Fruit fly (Drosophila melanogaster): ENCODE data around the gene Idgf1.
A peak's percentile ranks its signal among the peaks of the same experiment; 100 is the strongest.

Idgf1 gene

DNA sequence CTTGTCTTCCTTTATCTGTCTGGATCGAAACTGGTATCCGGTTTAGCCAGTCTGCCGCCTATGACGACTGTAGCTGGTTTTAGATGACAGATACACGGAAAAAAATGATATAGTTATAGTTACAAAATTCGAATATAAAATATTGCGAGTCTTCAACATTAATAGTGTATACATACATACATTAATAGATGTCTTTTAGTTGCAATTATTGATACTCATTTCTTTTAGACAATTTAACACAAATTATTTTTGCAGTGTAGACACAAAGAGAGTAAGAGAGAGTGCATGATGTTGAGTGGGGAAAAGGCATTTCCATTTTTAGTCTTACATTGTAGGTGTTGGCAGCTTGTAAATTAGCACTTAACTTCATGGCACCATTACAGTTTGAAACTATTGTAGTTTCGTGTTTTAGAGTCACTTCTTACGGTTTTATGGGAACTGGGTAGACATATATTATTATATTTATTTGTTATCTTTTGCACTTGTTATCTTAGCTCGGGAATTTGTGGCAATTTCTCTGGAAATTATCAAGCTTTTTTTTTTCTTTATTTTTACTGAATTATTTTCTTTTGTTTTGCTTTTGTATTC is 50.2 kb downstream of the Idgf1 start (continued):
- TF ChIP-seq CG6765 (GFP tag; optimal IDR thresholded peaks at IDR 0.05) (no peak), salm (tag; optimal IDR thresholded peaks at IDR 0.05) (peak; percentile 92), CG16863 (GFP tag; optimal IDR thresholded peaks at IDR 0.05) (peak; percentile 72), caup (GFP tag; optimal IDR thresholded peaks at IDR 0.05; ENCODE audit: severe bottlenecking) (no peak), ci (GFP tag; IDR thresholded peaks at IDR 0.05) (peak; percentile 96), CG17912 (GFP tag; optimal IDR thresholded peaks at IDR 0.05) (peak; percentile 42), fru (optimal IDR thresholded peaks at IDR 0.05) (no peak), toy (GFP tag; IDR thresholded peaks at IDR 0.05) (no peak), oc (tag; optimal IDR thresholded peaks at IDR 0.05) (peak; percentile 95), Oli (tag; optimal IDR thresholded peaks at IDR 0.05) (peak; percentile 91), emc (GFP tag; optimal IDR thresholded peaks at IDR 0.05) (no peak), unc-4 (GFP tag; IDR thresholded peaks at IDR 0.05; ENCODE audit: partially characterized antibody) (no peak), otp (GFP tag; IDR thresholded peaks at IDR 0.05) (0 out of 3 replicates have a peak, but pooled peaks have one; percentile 9), ATbp (GFP tag; optimal IDR thresholded peaks at IDR 0.05) (peak; percentile 93), CG12219 (GFP tag; optimal IDR thresholded peaks at IDR 0.05) (peak; percentile 92), CG16813 (GFP tag; IDR thresholded peaks at IDR 0.05; ENCODE audit: partially characterized antibody) (no peak), pros (GFP tag; optimal IDR thresholded peaks at IDR 0.05) (no peak), gfzf (GFP tag; optimal IDR thresholded peaks at IDR 0.05) (no peak), YL-1 (GFP tag; optimal IDR thresholded peaks at IDR 0.05) (peak; percentile 48), az2 (GFP tag; optimal IDR thresholded peaks at IDR 0.05) (peak; percentile 91), CG6791 (GFP tag; IDR thresholded peaks at IDR 0.05; ENCODE audit: partially characterized antibody) (no peak), mirr (GFP tag; optimal IDR thresholded peaks at IDR 0.05) (no peak), chn (GFP tag; optimal IDR thresholded peaks at IDR 0.05) (peak; percentile 77), HLHmδ (GFP tag; optimal IDR thresholded peaks at IDR 0.05) (no peak), Usf (GFP tag; optimal IDR thresholded peaks at IDR 0.05) (peak; percentile 39), CG3847 (GFP tag; IDR thresholded peaks at IDR 0.05) (peak; percentile 72), al (GFP tag; IDR thresholded peaks at IDR 0.05) (peak; percentile 47; the same call in 1 of the 2 replicates), CG8089 (GFP tag; optimal IDR thresholded peaks at IDR 0.05) (peak; percentile 64), hb (GFP tag; IDR thresholded peaks at IDR 0.05; ENCODE audit: partially characterized antibody) (no peak), sc (optimal IDR thresholded peaks at IDR 0.05) (no peak), sc (GFP tag; optimal IDR thresholded peaks at IDR 0.05) (peak; percentile 86), sd (tag; optimal IDR thresholded peaks at IDR 0.05) (peak; percentile 48), CG6813 (GFP tag; optimal IDR thresholded peaks at IDR 0.05) (no peak), tgo (GFP tag; IDR thresholded peaks at IDR 0.05) (peak; percentile 80), amos (GFP tag; IDR thresholded peaks at IDR 0.05; ENCODE audit: partially characterized antibody) (no peak), Lpt (GFP tag; optimal IDR thresholded peaks at IDR 0.05) (no peak), PHDP (tag; optimal IDR thresholded peaks at IDR 0.05) (peak; percentile 94), wek (GFP tag; optimal IDR thresholded peaks at IDR 0.05) (peak; percentile 74), HLH54F (GFP tag; optimal IDR thresholded peaks at IDR 0.05) (peak; percentile 67), CG10565 (GFP tag; optimal IDR thresholded peaks at IDR 0.05) (no peak), Dek (tag; optimal IDR thresholded peaks at IDR 0.05) (peak; percentile 77), CG15514 (GFP tag; optimal IDR thresholded peaks at IDR 0.05) (no peak), Elba2 (GFP tag; optimal IDR thresholded peaks at IDR 0.05) (peak; percentile 3), crp (GFP tag; optimal IDR thresholded peaks at IDR 0.05) (peak in 1 of 2 experiments; percentile 35), CG9876 (GFP tag; optimal IDR thresholded peaks at IDR 0.05) (peak; percentile 68), CG18262 (tag; optimal IDR thresholded peaks at IDR 0.05) (no peak), Nf-YA (GFP tag; IDR thresholded peaks at IDR 0.05) (no peak), sima (GFP tag; optimal IDR thresholded peaks at IDR 0.05) (no peak), stwl (tag; optimal IDR thresholded peaks at IDR 0.05) (no peak)
